Fruit fly (Drosophila melanogaster) Kc167 (cell line): Measurements from ENCODE around the gene CG7179.

ENCODE experiments used
- Myc ChIP-seq: fragments of >200 bp; optimal IDR thresholded peaks from 2 replicates; lab custom pipeline; 2017; ENCODE audit warnings: missing external identifiers
- Sin3A ChIP-seq: fragments of >200 bp; optimal IDR thresholded peaks from 2 replicates; lab custom pipeline; 2018; ENCODE audit warnings: missing external identifiers
- h ChIP-seq: fragments of >200 bp; optimal IDR thresholded peaks from 3 replicates; lab custom pipeline; 2018; ENCODE audit warnings: missing external identifiers
- insv ChIP-seq: fragments of >200 bp; optimal IDR thresholded peaks from 3 replicates; lab custom pipeline; 2018; ENCODE audit warnings: missing external identifiers
- psq ChIP-seq: fragments of >200 bp; optimal IDR thresholded peaks from 2 replicates; lab custom pipeline; 2017; ENCODE audit warnings: missing external identifiers
- ttk ChIP-seq: sonication (Bioruptor generic); optimal IDR thresholded peaks from 2 replicates; lab custom pipeline; 2017; ENCODE audit warnings: missing external identifiers

The CG7179 gene

DNA sequence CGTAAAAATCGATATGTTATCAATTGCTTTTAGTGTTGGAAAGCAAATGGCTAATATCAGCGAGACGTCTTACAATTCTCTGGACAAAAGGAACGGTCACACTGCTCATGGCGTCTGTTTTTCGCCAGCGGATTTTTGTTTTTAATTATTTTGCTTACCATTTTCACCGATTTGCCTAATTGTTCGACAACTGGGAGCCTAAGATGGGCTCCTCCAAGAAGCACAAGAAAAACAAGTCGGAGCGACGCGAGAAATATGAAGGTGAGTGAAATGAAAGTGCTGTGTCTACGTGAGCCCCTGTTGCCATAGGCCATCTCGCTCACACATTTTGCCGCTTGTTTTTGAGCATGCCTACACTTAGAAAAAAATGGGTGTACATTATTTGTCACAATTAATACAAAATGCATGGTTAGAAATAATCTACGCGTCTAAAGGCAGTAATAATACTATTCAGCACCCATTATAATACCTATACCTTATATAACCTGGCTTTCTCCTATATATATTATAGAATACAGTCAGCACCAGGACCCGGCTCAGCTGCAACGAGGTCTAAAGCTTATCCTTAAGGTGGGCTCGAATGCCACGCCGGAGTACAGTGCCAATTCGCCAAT, 5.1 kb upstream of the CG7179 start, which contains the start of gene Brd7-9:
Gene Brd7-9 (plus strand): TSS at position 78 of the 614 bp plus-strand sequence.
- TF ChIP-seq Sin3A (lab: Kevin White, UChicago) (no peak), h (lab: Kevin White, UChicago) (no peak), psq (no peak), ttk (no peak)

dm6 chr2L:7781165-7781564, 3.3 kb upstream of the CG7179 start, which contains the start of gene CG7164:
Gene CG7164, plus strand, starts transcription at chr2L:7781465.
- TF ChIP-seq h (lab: Kevin White, UChicago): no peak
- no peak for TF ChIP-seq psq
- TF ChIP-seq insv (lab: Kevin White, UChicago): no peak
- no peak for TF ChIP-seq Myc (lab: Kevin White, UChicago)

- TF ChIP-seq Myc (lab: Kevin White, UChicago) (no peak), insv (lab: Kevin White, UChicago) (no peak), Sin3A (lab: Kevin White, UChicago) (no peak), ttk (no peak), psq (no peak), h (lab: Kevin White, UChicago) (no peak)
Observed at dm6 chr2L:7779785-7780184, 2.0 kb upstream of the CG7179 start, which contains the start of gene Uro. Gene Uro, plus strand, starts transcription at chr2L:7780085.

DNA sequence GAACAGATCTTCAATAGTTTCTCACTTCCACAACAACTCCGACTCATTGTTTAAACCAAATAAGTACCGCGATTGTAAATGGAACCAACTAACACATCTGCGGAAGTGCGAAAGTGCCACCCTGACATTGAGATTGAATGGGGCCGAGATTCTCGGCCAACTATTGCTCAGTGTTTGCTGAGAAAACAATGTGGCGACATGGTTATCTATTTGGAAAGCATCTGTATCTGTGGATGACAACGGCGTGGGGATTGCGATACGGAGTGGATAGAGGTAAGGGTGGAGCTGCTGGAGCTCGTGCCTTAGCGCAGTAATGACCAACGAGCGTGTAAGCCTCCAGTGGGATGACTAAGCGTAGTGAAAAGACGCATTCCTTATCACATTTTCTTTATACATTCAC, 2.6 kb downstream of the CG7179 start:
- TF ChIP-seq Myc (lab: Kevin White, UChicago) (no peak), h (lab: Kevin White, UChicago) (no peak), insv (lab: Kevin White, UChicago) (no peak), Sin3A (lab: Kevin White, UChicago) (no peak), psq (no peak), ttk (no peak)

DNA sequence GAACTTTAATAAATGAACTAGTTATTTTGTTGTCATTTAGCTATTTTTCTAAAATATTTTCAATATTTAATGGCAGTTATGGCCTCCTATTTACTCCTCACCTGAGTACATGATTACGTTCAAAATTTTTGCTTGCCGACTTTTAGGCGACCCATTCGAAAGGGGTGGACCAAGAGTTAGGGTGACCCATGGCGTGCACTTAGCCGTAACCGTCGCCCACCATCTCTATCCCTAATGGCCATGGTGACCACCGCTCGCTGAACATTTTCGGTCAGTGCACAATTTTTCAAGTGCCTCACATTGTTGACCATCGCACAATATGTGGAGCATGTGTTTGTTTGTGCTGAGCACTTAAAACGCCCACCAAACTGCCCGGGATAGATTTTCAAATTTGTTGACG, 5.9 kb downstream of the CG7179 start:
- TF ChIP-seq Sin3A (lab: Kevin White, UChicago) (no peak), psq (no peak), insv (lab: Kevin White, UChicago) (no peak), Myc (lab: Kevin White, UChicago) (no peak)

- TF ChIP-seq Sin3A (lab: Kevin White, UChicago) (no peak), h (lab: Kevin White, UChicago) (no peak), insv (lab: Kevin White, UChicago) (no peak), ttk (no peak), psq (no peak), Myc (lab: Kevin White, UChicago) (no peak)
Observed at dm6 chr2L:7767328-7767727, 10.5 kb downstream of the CG7179 start, which contains the start of gene CG7191. Gene CG7191, plus strand, starts transcription at chr2L:7767628.

DNA sequence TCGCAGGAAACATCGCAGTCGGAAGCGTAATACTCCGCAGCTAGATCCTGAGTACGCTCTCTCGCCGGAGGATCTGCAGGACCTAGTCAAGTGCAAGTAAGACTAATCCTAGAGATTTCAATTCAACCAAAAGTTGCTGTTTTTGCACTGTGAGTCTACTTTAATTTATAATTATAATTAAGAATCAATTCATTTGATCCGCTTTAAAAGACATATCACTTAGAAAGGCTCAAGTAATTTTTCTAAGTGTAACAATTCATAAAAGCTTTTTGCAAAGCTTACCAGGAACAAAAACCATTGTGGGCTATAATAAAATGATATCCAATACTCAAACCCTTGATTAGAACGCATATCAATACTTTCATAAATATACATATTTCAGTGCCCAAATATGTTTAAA, 21.0 kb downstream of the CG7179 start:
- TF ChIP-seq ttk (no peak), h (lab: Kevin White, UChicago) (no peak), insv (lab: Kevin White, UChicago) (no peak), psq (no peak), Sin3A (lab: Kevin White, UChicago) (no peak), Myc (lab: Kevin White, UChicago) (no peak)

- TF ChIP-seq psq: no peak
- no peak for TF ChIP-seq h (lab: Kevin White, UChicago)
- TF ChIP-seq Myc (lab: Kevin White, UChicago): no peak
- no peak for TF ChIP-seq Sin3A (lab: Kevin White, UChicago)
- no peak for TF ChIP-seq ttk
- no peak for TF ChIP-seq insv (lab: Kevin White, UChicago)
Observed at dm6 chr2L:7754539-7754938, 23.3 kb downstream of the CG7179 start.

DNA sequence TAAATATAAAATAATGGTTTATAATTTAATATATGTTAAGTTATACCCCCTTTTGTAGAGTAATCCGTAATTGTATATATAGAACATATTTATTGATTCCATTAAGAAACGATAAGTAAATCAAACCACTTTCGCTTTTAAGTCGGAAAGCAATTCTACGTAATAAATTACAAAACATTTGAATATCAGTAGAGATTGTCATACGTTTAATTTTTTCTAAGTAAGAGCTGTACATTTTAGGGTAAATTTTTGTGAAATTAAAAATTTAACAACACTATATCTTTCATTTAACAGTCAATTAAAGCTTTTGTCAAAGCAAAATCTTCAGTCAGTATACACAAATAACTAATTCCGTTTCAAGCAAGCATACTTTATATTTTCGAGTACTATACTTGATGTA, 24.0 kb downstream of the CG7179 start, which contains the start of gene CG46025:
Gene CG46025 (plus strand): TSS at position 301 of the 400 bp plus-strand sequence.
- TF ChIP-seq ttk (no peak), insv (lab: Kevin White, UChicago) (no peak), psq (no peak), h (lab: Kevin White, UChicago) (no peak), Sin3A (lab: Kevin White, UChicago) (no peak), Myc (lab: Kevin White, UChicago) (no peak)

DNA sequence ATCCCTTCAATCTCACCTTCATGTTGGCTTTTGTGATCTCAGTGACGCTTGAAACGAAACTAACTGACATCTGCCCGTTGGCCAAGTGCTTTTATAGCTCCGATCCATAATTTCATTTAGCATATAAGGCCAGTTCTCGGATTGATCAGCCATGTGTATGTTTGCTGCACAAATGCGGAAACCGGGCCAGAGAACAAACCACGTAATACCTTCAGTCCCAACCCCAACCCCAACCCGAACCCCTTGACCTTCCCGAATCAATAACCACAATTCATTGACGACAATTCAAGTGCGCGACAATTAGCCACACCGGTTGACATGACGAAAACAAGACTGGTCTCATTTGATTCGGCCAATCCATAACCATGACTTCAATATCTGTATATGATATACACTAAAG, 24.7 kb downstream of the CG7179 start, which contains the start of gene CG7203:
Gene CG7203 (minus strand): TSS at position 101 of the 400 bp plus-strand sequence.
- TF ChIP-seq Sin3A (lab: Kevin White, UChicago): no peak
- TF ChIP-seq psq: no peak
- no peak for TF ChIP-seq ttk
- TF ChIP-seq insv (lab: Kevin White, UChicago): no peak
- TF ChIP-seq Myc (lab: Kevin White, UChicago): no peak
- TF ChIP-seq h (lab: Kevin White, UChicago): no peak

DNA sequence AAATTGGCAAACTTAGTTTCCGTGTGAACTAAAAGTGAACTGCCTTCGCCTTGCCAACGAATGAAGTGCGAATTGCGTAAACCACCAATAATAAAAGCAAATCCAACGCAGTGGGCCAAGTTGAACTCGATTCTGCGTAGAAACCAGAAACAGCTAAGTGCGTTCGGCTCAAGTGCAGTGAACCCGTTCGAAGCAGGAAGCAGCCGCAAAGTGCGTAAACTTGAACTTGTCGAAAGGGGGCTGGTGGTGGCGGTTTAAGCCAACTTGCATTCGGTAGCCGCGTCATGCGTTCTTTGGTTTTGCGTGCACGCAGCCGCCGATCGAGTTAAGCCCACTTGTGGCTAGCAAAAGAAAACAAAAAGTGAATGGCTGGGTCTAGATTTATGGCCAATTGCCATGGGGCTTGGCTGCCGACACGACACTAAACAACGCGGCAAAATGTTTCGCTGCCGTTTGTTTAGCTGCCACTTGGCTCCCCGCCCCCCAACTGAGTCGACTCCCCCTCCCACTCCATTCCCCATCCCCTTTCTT, 27.1 kb downstream of the CG7179 start:
- TF ChIP-seq psq (no peak), ttk (no peak), h (lab: Kevin White, UChicago) (no peak), insv (lab: Kevin White, UChicago) (no peak), Sin3A (lab: Kevin White, UChicago) (no peak), Myc (lab: Kevin White, UChicago) (no peak)

- TF ChIP-seq Myc (lab: Kevin White, UChicago) (no peak), ttk (no peak), psq (no peak), h (lab: Kevin White, UChicago) (no peak)
Observed at dm6 chr2L:7746975-7747374, 30.9 kb downstream of the CG7179 start, which contains the start of gene ATPsynGL. Gene ATPsynGL, plus strand, starts transcription at chr2L:7747275.
